Worm (Caenorhabditis elegans): ENCODE data around the gene Y67D8C.9.

Y67D8C.9 gene

DNA sequence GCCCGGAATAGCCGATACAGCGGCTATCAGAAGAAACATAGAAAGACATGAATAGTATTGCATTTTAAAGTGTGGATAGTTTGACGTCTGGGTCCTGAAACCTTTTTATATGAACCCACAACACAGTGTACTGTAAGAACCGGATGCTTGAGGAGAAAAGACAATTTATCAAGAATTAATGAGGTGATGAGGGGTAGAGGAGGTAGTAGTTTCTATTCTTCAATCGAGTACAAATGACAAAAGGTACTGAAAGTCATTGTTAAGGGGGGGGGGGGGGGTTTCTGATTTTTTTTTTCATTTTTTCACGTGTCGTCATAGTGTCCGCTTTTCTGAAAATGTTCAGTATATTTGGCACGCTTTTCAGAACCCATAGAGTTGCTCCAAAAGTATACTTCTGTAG is 19.9 kb downstream of the Y67D8C.9 start, which contains the start of gene Y67D8C.7:
Y67D8C.7 (minus strand) TSS at position 101 of the 400 bp plus-strand sequence.
- TF ChIP-seq ceh-28 (tag; optimal IDR thresholded peaks at IDR 0.05): no peak
- TF ChIP-seq jun-1 (tag; optimal IDR thresholded peaks at IDR 0.05): no peak
- no peak for TF ChIP-seq sea-2 (GFP tag; optimal IDR thresholded peaks at IDR 0.05)
- no peak for TF ChIP-seq ztf-11 (tag; optimal IDR thresholded peaks at IDR 0.05)
- no peak for TF ChIP-seq elt-1 (tag; optimal IDR thresholded peaks at IDR 0.05)
- TF ChIP-seq skn-1 (tag; optimal IDR thresholded peaks at IDR 0.05): no peak
- no peak for TF ChIP-seq nhr-23 (tag; optimal IDR thresholded peaks at IDR 0.05)
- TF ChIP-seq hmg-11 (tag; optimal IDR thresholded peaks at IDR 0.05): no peak

DNA sequence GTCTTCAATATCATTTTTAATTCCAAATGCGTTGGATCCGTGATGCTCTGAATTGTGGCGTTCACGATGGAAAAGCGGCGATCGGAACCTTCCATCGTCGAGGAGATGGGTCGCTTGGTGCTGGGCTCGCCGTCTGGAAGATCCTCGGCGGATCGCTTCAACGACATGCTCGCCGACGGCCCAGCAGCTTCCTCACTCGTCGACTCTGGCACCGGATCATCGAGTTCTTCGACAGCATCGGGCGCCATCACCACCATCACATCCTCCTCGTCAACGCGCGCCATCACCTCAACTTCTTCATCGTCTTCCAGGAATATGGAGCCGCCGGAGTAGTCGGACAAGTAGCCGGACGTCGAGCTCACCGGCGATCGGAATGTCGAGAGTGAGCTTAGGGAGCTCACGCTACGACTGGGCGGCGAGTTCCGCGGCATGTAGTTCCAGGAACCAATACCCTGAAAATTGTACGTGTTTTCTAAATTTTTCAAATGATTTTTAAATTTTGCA is 23.7 kb downstream of the Y67D8C.9 start, which contains the start of gene Y67D8C.6:
Y67D8C.6 (minus strand) TSS at position 454 of the 504 bp plus-strand sequence.
- TF ChIP-seq nhr-11 (tag; optimal IDR thresholded peaks at IDR 0.05) (no peak), nhr-43 (tag; optimal IDR thresholded peaks at IDR 0.05; ENCODE audit: poor library complexity, severe bottlenecking) (no peak)

DNA sequence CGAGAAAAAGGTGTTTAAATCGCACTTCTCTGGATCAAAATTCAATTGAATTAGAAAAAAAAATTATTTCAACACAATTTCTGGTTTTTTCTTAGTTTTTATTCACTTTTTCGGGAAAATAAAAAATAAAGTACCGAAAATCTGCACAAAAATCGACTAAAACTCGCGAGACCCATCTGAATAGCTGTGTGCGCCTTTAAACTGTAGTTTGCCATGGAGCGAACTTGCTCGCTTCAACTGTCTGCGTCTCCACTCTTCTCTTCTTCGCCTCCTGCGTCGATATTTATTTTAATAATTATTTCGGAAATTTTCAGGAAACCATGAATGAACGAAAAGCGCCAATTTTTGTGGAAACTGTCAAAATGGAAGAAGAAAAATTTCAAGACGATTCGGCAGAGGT is 30.9 kb downstream of the Y67D8C.9 start:
- no peak for TF ChIP-seq ceh-82 (tag; optimal IDR thresholded peaks at IDR 0.05)
- no peak for TF ChIP-seq nhr-12 (tag; optimal IDR thresholded peaks at IDR 0.05)
- no peak for TF ChIP-seq egl-5 (tag; optimal IDR thresholded peaks at IDR 0.05)
- no peak for TF ChIP-seq elt-3 (tag; optimal IDR thresholded peaks at IDR 0.05)
- TF ChIP-seq nhr-28 (tag; optimal IDR thresholded peaks at IDR 0.05): no peak
- TF ChIP-seq nhr-237 (tag; optimal IDR thresholded peaks at IDR 0.05): no peak
- TF ChIP-seq nhr-43 (tag; optimal IDR thresholded peaks at IDR 0.05; ENCODE audit: poor library complexity, severe bottlenecking): no peak
- no peak for TF ChIP-seq aly-2 (tag; optimal IDR thresholded peaks at IDR 0.05)
- TF ChIP-seq lin-15B (tag; optimal IDR thresholded peaks at IDR 0.05): no peak
- no peak for TF ChIP-seq ceh-16 (tag; optimal IDR thresholded peaks at IDR 0.05)
- TF ChIP-seq ama-1 (optimal IDR thresholded peaks at IDR 0.05): no peak
- no peak for TF ChIP-seq mdl-1 (tag; optimal IDR thresholded peaks at IDR 0.05)
- TF ChIP-seq ztf-11 (tag; optimal IDR thresholded peaks at IDR 0.05): no peak
- no peak for TF ChIP-seq nhr-77 (tag; optimal IDR thresholded peaks at IDR 0.05)
- TF ChIP-seq daf-12 (tag; optimal IDR thresholded peaks at IDR 0.05): no peak
- TF ChIP-seq nhr-11 (tag; optimal IDR thresholded peaks at IDR 0.05): no peak
- TF ChIP-seq snpc-4 (tag; optimal IDR thresholded peaks at IDR 0.05): no peak
- no peak for TF ChIP-seq fkh-10 (GFP tag; optimal IDR thresholded peaks at IDR 0.05)

DNA sequence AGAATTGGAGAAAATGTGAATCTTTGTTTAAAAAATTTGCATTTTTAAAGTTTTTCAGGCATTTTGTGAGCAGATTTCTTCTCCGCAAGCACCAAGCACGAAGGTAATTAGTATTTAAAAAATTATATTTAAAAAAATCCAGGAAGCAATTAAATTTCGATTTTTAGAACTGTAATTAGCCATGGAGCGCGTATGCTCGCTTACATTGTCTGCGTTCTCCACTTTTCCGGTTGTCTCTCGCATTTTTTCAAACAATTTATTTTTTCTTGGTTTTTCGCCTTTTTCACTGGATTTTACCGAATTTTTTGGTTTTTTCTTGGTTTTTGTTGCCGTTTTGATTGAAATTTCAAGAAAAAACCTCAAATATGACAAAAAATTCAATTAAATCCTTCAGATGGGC is 31.4 kb downstream of the Y67D8C.9 start:
- TF ChIP-seq nfya-1 (tag; optimal IDR thresholded peaks at IDR 0.05; ENCODE audit: insufficient read depth) (no peak), lin-15B (tag; optimal IDR thresholded peaks at IDR 0.05) (peak; percentile 57), pha-4 (tag; optimal IDR thresholded peaks at IDR 0.05) (peak; percentile 38)

DNA sequence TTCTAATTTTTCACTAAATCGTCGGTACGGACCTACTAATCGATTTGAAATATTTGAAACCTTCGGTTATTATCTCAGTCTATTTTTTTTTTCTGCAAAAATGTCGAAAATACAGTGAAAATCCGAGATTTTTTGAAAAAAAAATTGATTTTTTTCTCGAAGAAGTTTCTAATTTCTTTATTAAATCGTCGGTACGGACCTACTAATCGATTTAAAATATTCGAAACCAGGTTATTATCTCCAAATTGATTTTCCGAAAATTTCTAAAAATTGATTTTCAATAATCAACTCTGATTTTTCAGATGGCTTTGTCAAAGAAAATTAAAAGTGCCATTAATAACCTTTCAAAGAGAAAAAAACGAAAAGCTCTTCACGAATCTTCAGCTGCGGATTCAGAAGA is 33.3 kb downstream of the Y67D8C.9 start, which contains the start of gene ivph-3:
ivph-3 (plus strand) TSS at position 301 of the 400 bp plus-strand sequence.
- TF ChIP-seq tbx-2 (tag; optimal IDR thresholded peaks at IDR 0.05) (no peak), zag-1 (tag; optimal IDR thresholded peaks at IDR 0.05) (no peak), sea-2 (GFP tag; optimal IDR thresholded peaks at IDR 0.05) (no peak)

DNA sequence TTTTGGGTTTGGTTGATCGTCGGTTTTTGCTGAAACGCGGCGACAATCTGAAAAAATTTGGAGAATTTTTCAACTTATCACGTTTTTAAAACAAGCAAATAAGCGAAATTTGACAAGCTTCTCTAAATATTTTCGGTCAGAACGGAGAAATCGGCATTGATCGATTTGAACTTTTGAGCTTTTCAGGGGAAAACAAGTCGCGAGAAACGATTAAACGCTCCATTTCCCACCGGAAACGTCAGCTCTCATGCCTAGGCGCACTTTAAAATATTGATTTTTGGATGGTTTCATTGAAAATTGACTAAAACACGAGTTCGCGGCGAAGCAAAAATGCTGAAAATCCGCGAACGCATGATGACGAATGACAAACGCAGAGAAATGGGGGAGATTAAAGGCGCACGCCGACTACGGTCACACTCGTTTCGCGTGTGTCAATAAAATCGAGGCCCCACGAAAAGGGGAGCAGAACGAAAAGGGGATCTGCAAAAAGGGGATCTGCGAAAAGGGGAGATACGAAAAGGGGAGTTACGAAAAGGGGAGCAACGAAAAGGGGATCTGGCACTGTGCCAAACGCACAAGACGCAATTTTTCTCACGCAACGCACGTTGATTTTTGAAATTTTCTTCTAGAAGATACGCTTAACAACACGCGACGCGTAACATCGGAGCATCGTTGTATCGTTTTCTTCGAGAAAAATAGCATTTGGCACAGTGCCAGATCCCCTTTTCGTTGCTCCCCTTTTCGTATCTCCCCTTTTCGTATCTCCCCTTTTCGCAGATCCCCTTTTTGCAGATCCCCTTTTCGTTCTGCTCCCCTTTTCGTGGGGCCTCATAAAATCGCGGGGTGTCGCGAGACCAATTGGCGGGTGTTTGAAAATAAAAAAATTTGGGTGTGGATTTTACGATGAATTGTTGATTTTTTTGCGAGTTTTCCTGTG is 36.4 kb downstream of the Y67D8C.9 start, which contains the start of gene eel-1:
eel-1 (minus strand) TSS at position 51 of the 937 bp plus-strand sequence.
- TF ChIP-seq nhr-76 (tag; optimal IDR thresholded peaks at IDR 0.05): peak; percentile 11
- peak; percentile 81 for TF ChIP-seq egl-27 (tag; optimal IDR thresholded peaks at IDR 0.05)
- peak; percentile 88 for TF ChIP-seq lin-15B (tag; optimal IDR thresholded peaks at IDR 0.05)
- peak; percentile 87 for TF ChIP-seq ceh-82 (tag; optimal IDR thresholded peaks at IDR 0.05)
- peak; percentile 77 for TF ChIP-seq ceh-28 (tag; optimal IDR thresholded peaks at IDR 0.05)
- peak; percentile 92 for TF ChIP-seq nfya-1 (tag; optimal IDR thresholded peaks at IDR 0.05; ENCODE audit: insufficient read depth)
- TF ChIP-seq lsy-12 (tag; optimal IDR thresholded peaks at IDR 0.05): peak; percentile 93
- peak; percentile 73 for TF ChIP-seq hmg-11 (tag; optimal IDR thresholded peaks at IDR 0.05)
- TF ChIP-seq nhr-25 (tag; optimal IDR thresholded peaks at IDR 0.05): peak; percentile 75
- peak; percentile 46 for TF ChIP-seq mdl-1 (tag; optimal IDR thresholded peaks at IDR 0.05)
- peak; percentile 63 for TF ChIP-seq elt-2 (tag; optimal IDR thresholded peaks at IDR 0.05)
- peak; percentile 73 for TF ChIP-seq nhr-77 (tag; optimal IDR thresholded peaks at IDR 0.05)
- TF ChIP-seq pqm-1 (tag; optimal IDR thresholded peaks at IDR 0.05): peak; percentile 65
- TF ChIP-seq jun-1 (tag; optimal IDR thresholded peaks at IDR 0.05): peak; percentile 75
- TF ChIP-seq fkh-10 (GFP tag; optimal IDR thresholded peaks at IDR 0.05): peak; percentile 42
- peak; percentile 74 for TF ChIP-seq skn-1 (tag; optimal IDR thresholded peaks at IDR 0.05)
- peak in 1 of 3 experiments; percentile 11 for TF ChIP-seq elt-3 (tag; optimal IDR thresholded peaks at IDR 0.05)
- TF ChIP-seq ZK546.5 (tag; optimal IDR thresholded peaks at IDR 0.05): peak; percentile 28
- TF ChIP-seq elt-1 (tag; optimal IDR thresholded peaks at IDR 0.05): peak; percentile 17
- TF ChIP-seq nhr-23 (tag; optimal IDR thresholded peaks at IDR 0.05): peak; percentile 84
- TF ChIP-seq nhr-11 (tag; optimal IDR thresholded peaks at IDR 0.05): peak; percentile 60
- TF ChIP-seq lin-39 (tag; optimal IDR thresholded peaks at IDR 0.05): peak; percentile 80
- TF ChIP-seq R02D3.7 (tag; optimal IDR thresholded peaks at IDR 0.05): peak; percentile 83
- peak; percentile 95 for TF ChIP-seq egl-5 (tag; optimal IDR thresholded peaks at IDR 0.05)

Measured in whole organism, L3 larva.